Fruit fly (Drosophila melanogaster) whole organism, embryonic: Measurements from ENCODE around the gene CG14676.

ENCODE experiments used
- Atf-2 ChIP-seq: fragments of 200-800 bp; sonication (Bioruptor generic); optimal IDR thresholded peaks from 2 replicates; lab custom pipeline; 2016; ENCODE audit warnings: missing biosample characterization, missing genetic modification characterization
- BEAF-32 ChIP-seq: fragments of 200-800 bp; sonication (Bioruptor generic); optimal IDR thresholded peaks from 3 replicates; lab custom pipeline; 2017; ENCODE audit warnings: missing biosample characterization, missing genetic modification characterization, mild to moderate bottlenecking, moderate library complexity, missing genetic modification reagents
- Bdp1 ChIP-seq: fragments of 200-800 bp; sonication (Bioruptor generic); optimal IDR thresholded peaks from 3 replicates; lab custom pipeline; 2016; ENCODE audit warnings: missing biosample characterization, missing genetic modification characterization
- CG10209 ChIP-seq: fragments of 200-800 bp; sonication (Bioruptor generic); optimal IDR thresholded peaks from 3 replicates; lab custom pipeline; 2017; ENCODE audit warnings: missing biosample characterization, mild to moderate bottlenecking, missing genetic modification characterization, missing genetic modification reagents
- CG11247 ChIP-seq: fragments of 200-800 bp; sonication (Bioruptor generic); IDR thresholded peaks from 2 replicates; pipeline ENCODE4 v1.3.6; 2022; ENCODE audit warnings: missing biosample characterization, missing genetic modification characterization
- CG11695 ChIP-seq: fragments of 200-800 bp; sonication (Bioruptor generic); IDR thresholded peaks from 3 replicates; pipeline ENCODE4 v1.3.6; 2022; ENCODE audit warnings: missing biosample characterization, missing genetic modification characterization
- CG11696 ChIP-seq: fragments of 200-800 bp; sonication (Bioruptor generic); IDR thresholded peaks from 2 replicates; pipeline ENCODE4 v1.3.6; 2022; ENCODE audit warnings: missing biosample characterization, missing genetic modification characterization
- CG11723 ChIP-seq: fragments of 200-800 bp; sonication (Bioruptor generic); optimal IDR thresholded peaks from 2 replicates; lab custom pipeline; 2017; ENCODE audit warnings: missing biosample characterization, mild to moderate bottlenecking, missing genetic modification characterization
- CG13296 ChIP-seq: fragments of 200-800 bp; sonication (Bioruptor generic); optimal IDR thresholded peaks from 3 replicates; lab custom pipeline; 2018; ENCODE audit warnings: missing biosample characterization, mild to moderate bottlenecking, missing genetic modification characterization
- CG14667 ChIP-seq: fragments of 200-800 bp; sonication (Bioruptor generic); IDR thresholded peaks from 2 replicates; pipeline ENCODE4 v1.3.6; 2022; ENCODE audit warnings: missing biosample characterization, missing genetic modification characterization
- CG15073 ChIP-seq: fragments of 200-800 bp; sonication (Bioruptor generic); optimal IDR thresholded peaks from 2 replicates; lab custom pipeline; 2016; ENCODE audit warnings: missing biosample characterization, missing genetic modification characterization
- CG1602 ChIP-seq: fragments of 200-800 bp; sonication (Bioruptor generic); optimal IDR thresholded peaks from 3 replicates; lab custom pipeline; 2016; ENCODE audit warnings: missing biosample characterization, missing genetic modification characterization
- CG18599 ChIP-seq: fragments of 200-800 bp; sonication (Bioruptor generic); optimal IDR thresholded peaks from 3 replicates; lab custom pipeline; 2017; ENCODE audit warnings: missing biosample characterization, missing genetic modification characterization, mild to moderate bottlenecking, moderate library complexity, missing genetic modification reagents
- CG31388 ChIP-seq: fragments of 200-800 bp; sonication (Bioruptor generic); optimal IDR thresholded peaks from 2 replicates; lab custom pipeline; 2016; ENCODE audit warnings: missing biosample characterization, missing genetic modification characterization
- CG4617 ChIP-seq: fragments of 200-800 bp; sonication (Bioruptor generic); optimal IDR thresholded peaks from 3 replicates; lab custom pipeline; 2016; ENCODE audit warnings: missing biosample characterization, missing genetic modification characterization, borderline replicate concordance
- CG6175 ChIP-seq: fragments of 200-800 bp; sonication (Bioruptor generic); IDR thresholded peaks from 3 replicates; pipeline ENCODE4 v1.3.6; 2022; ENCODE audit warnings: missing biosample characterization, missing genetic modification characterization
- CG7786 ChIP-seq: fragments of 200-800 bp; sonication (Bioruptor generic); optimal IDR thresholded peaks from 2 replicates; lab custom pipeline; 2016; ENCODE audit warnings: missing biosample characterization, missing genetic modification characterization
- CG8290 ChIP-seq, 3 experiments: fragments of 200-800 bp; sonication (Bioruptor generic); optimal IDR thresholded peaks; 2 replicates each; lab custom pipeline; 2016 to 2019; ENCODE audit warnings: missing biosample characterization in 3 of 3, missing genetic modification characterization in 3 of 3, mild to moderate bottlenecking in 2 of 3, moderate library complexity in 1 of 3
- CG8388 ChIP-seq: fragments of 200-800 bp; sonication (Bioruptor generic); optimal IDR thresholded peaks from 2 replicates; lab custom pipeline; 2019; ENCODE audit warnings: missing biosample characterization, mild to moderate bottlenecking, missing genetic modification characterization, moderate library complexity
- CG9797 ChIP-seq: fragments of 200-800 bp; sonication (Bioruptor generic); optimal IDR thresholded peaks from 3 replicates; lab custom pipeline; 2018; ENCODE audit warnings: missing biosample characterization, mild to moderate bottlenecking, missing genetic modification characterization
- CG9932 ChIP-seq: fragments of 200-800 bp; sonication (Bioruptor generic); IDR thresholded peaks from 2 replicates; pipeline ENCODE4 v1.3.6; 2022; ENCODE audit warnings: missing biosample characterization, missing genetic modification characterization
- ERR ChIP-seq: fragments of 200-800 bp; sonication (Bioruptor generic); optimal IDR thresholded peaks from 2 replicates; lab custom pipeline; 2016; ENCODE audit warnings: missing biosample characterization, missing genetic modification characterization
- Kr ChIP-seq: fragments of 200-800 bp; sonication (Bioruptor generic); optimal IDR thresholded peaks from 2 replicates; lab custom pipeline; 2017; ENCODE audit warnings: missing biosample characterization, mild to moderate bottlenecking, missing genetic modification characterization
- Lhr ChIP-seq: fragments of 200-800 bp; sonication (Bioruptor generic); optimal IDR thresholded peaks from 3 replicates; lab custom pipeline; 2017; ENCODE audit warnings: mild to moderate bottlenecking, missing biosample characterization, missing genetic modification reagents, missing genetic modification characterization
- Med ChIP-seq: fragments of 200-800 bp; sonication (Bioruptor generic); peaks from one replicate; lab custom pipeline; 2016; ENCODE audit warnings: missing biosample characterization, missing genetic modification characterization, mild to moderate bottlenecking, inconsistent platforms, moderate library complexity
- NFAT ChIP-seq: fragments of 200-800 bp; sonication (Bioruptor generic); IDR thresholded peaks from 2 replicates; pipeline ENCODE4 v1.3.6; 2022; ENCODE audit warnings: missing biosample characterization, missing genetic modification characterization
- Nf-YC ChIP-seq: fragments of 200-800 bp; optimal IDR thresholded peaks from 3 replicates; lab custom pipeline; 2019; ENCODE audit warnings: missing biosample characterization, mild to moderate bottlenecking, missing genetic modification characterization, moderate library complexity
- Optix ChIP-seq: fragments of 200-800 bp; sonication (Bioruptor generic); IDR thresholded peaks from 3 replicates; pipeline ENCODE4 v1.3.6; 2022; ENCODE audit warnings: missing biosample characterization, missing genetic modification characterization
- Side ChIP-seq: fragments of 200-800 bp; sonication (Bioruptor generic); optimal IDR thresholded peaks from 2 replicates; lab custom pipeline; 2016; ENCODE audit warnings: missing biosample characterization, missing genetic modification characterization
- Spps ChIP-seq: fragments of 200-800 bp; sonication (Bioruptor generic); optimal IDR thresholded peaks from 2 replicates; lab custom pipeline; 2018; ENCODE audit warnings: missing biosample characterization, mild to moderate bottlenecking, missing genetic modification characterization
- bowl ChIP-seq: fragments of 200-800 bp; sonication (Bioruptor generic); IDR thresholded peaks from 2 replicates; pipeline ENCODE4 v1.3.6; 2022; ENCODE audit warnings: missing biosample characterization, missing genetic modification characterization
- corto ChIP-seq: fragments of 200-800 bp; sonication (Bioruptor generic); optimal IDR thresholded peaks from 2 replicates; lab custom pipeline; 2016; ENCODE audit warnings: missing biosample characterization, mild to moderate bottlenecking, missing genetic modification characterization, moderate library complexity
- crc ChIP-seq: fragments of 200-800 bp; sonication (Bioruptor generic); optimal IDR thresholded peaks from 2 replicates; lab custom pipeline; 2016; ENCODE audit warnings: missing biosample characterization, missing genetic modification characterization
- croc ChIP-seq: fragments of 200-800 bp; sonication (Bioruptor generic); conservative IDR thresholded peaks from 3 replicates; pipeline ENCODE4 v1.3.6; 2022; ENCODE audit warnings: missing biosample characterization, missing genetic modification characterization
- dpn ChIP-seq, 2 experiments: fragments of 200-800 bp; sonication (Bioruptor generic); optimal IDR thresholded peaks; 3 replicates each; lab custom pipeline; 2016; ENCODE audit warnings: missing biosample characterization in 2 of 2, missing genetic modification characterization in 2 of 2
- esg ChIP-seq: fragments of 200-800 bp; sonication (Bioruptor generic); conservative IDR thresholded peaks from 2 replicates; pipeline ENCODE4 v1.3.6; 2022; ENCODE audit warnings: missing biosample characterization, missing genetic modification characterization
- gem ChIP-seq: fragments of 200-800 bp; sonication (Bioruptor generic); optimal IDR thresholded peaks from 2 replicates; lab custom pipeline; 2019; ENCODE audit warnings: missing biosample characterization, mild to moderate bottlenecking, missing genetic modification characterization, moderate library complexity
- h ChIP-seq: fragments of >200 bp; optimal IDR thresholded peaks from 2 replicates; lab custom pipeline; 2017
- ham ChIP-seq: fragments of 200-800 bp; sonication (Bioruptor generic); IDR thresholded peaks from 2 replicates; pipeline ENCODE4 v1.3.6; 2022; ENCODE audit warnings: missing biosample characterization, missing genetic modification characterization
- hb ChIP-seq: fragments of 200-800 bp; sonication (Bioruptor generic); IDR thresholded peaks from 3 replicates; pipeline ENCODE4 v1.3.6; 2022; ENCODE audit warnings: missing biosample characterization, missing genetic modification characterization; ENCODE audit not compliant: partially characterized antibody
- jumu ChIP-seq: fragments of 200-800 bp; sonication (Bioruptor generic); optimal IDR thresholded peaks from 3 replicates; lab custom pipeline; 2016; ENCODE audit warnings: missing biosample characterization, missing genetic modification characterization
- mld ChIP-seq: fragments of 200-800 bp; sonication (Bioruptor generic); IDR thresholded peaks from 3 replicates; pipeline ENCODE4 v1.3.6; 2022; ENCODE audit warnings: missing biosample characterization, missing genetic modification characterization; ENCODE audit not compliant: partially characterized antibody
- nerfin-2 ChIP-seq: fragments of 200-800 bp; sonication (Bioruptor generic); IDR thresholded peaks from 2 replicates; pipeline ENCODE4 v1.3.6; 2022; ENCODE audit warnings: missing biosample characterization, missing genetic modification characterization; ENCODE audit not compliant: partially characterized antibody
- odd ChIP-seq: fragments of 200-800 bp; sonication (Bioruptor generic); optimal IDR thresholded peaks from 2 replicates; lab custom pipeline; 2017; ENCODE audit warnings: missing biosample characterization, mild to moderate bottlenecking, missing genetic modification characterization
- sens-2 ChIP-seq: fragments of 200-800 bp; sonication (Bioruptor generic); IDR thresholded peaks from 2 replicates; pipeline ENCODE4 v1.3.6; 2022; ENCODE audit warnings: missing biosample characterization, missing genetic modification characterization
- shn ChIP-seq: fragments of 200-800 bp; sonication (Bioruptor generic); optimal IDR thresholded peaks from 3 replicates; lab custom pipeline; 2016; ENCODE audit warnings: missing biosample characterization, missing genetic modification characterization
- sr ChIP-seq: fragments of 200-800 bp; sonication (Bioruptor generic); IDR thresholded peaks from 3 replicates; pipeline ENCODE4 v1.3.6; 2022; ENCODE audit warnings: missing biosample characterization, missing genetic modification characterization
- tll ChIP-seq, 2 experiments: fragments of 200-800 bp in 1 of 2; fragments of >200 bp in 1 of 2; sonication (Bioruptor generic) in 1 of 2; optimal IDR thresholded peaks; 2 replicates each; lab custom pipeline; 2017 to 2019; ENCODE audit warnings: missing biosample characterization in 2 of 2, missing genetic modification characterization in 2 of 2, mild to moderate bottlenecking in 1 of 2, moderate library complexity in 1 of 2
- tna ChIP-seq: fragments of 200-800 bp; sonication (Bioruptor generic); IDR thresholded peaks from 2 replicates; pipeline ENCODE4 v1.3.6; 2022; ENCODE audit warnings: missing biosample characterization, missing genetic modification characterization; ENCODE audit not compliant: partially characterized antibody
- ttk ChIP-seq: fragments of 200-800 bp; sonication (Bioruptor generic); IDR thresholded peaks from 2 replicates; pipeline ENCODE4 v2.1.2; 2022; ENCODE audit warnings: missing biosample characterization, missing genetic modification characterization
- z ChIP-seq: fragments of 200-800 bp; sonication (Bioruptor generic); IDR thresholded peaks from 3 replicates; pipeline ENCODE4 v1.3.6; 2022; ENCODE audit warnings: missing biosample characterization, missing genetic modification characterization
- zfh2 ChIP-seq: fragments of 200-800 bp; sonication (Bioruptor generic); optimal IDR thresholded peaks from 2 replicates; lab custom pipeline; 2016; ENCODE audit warnings: missing biosample characterization, missing genetic modification characterization

The CG14676 gene

dm6 chr3R:5856215-5856614, 9.2 kb downstream of the CG14676 start, which contains the start of the genes disp and ECSIT (continued):
- TF ChIP-seq tll (GFP tag; optimal IDR thresholded peaks at IDR 0.05; lab: Kevin White, UChicago) (peak; percentile 32 to 66), dpn (GFP tag; optimal IDR thresholded peaks at IDR 0.05; lab: Kevin White, UChicago) (no peak), ttk (GFP tag; lab: Robert Waterston, UW) (no peak), CG11723 (GFP tag; lab: Kevin White, UChicago) (no peak), hb (GFP tag; lab: Robert Waterston, UW) (no peak), Med (GFP tag; lab: Kevin White, UChicago) (peak; percentile 88), CG9932 (GFP tag; lab: Robert Waterston, UW) (peak; percentile 31), CG8388 (GFP tag; lab: Kevin White, UChicago) (no peak), jumu (GFP tag; lab: Kevin White, UChicago) (peak; percentile 34), CG1602 (GFP tag; lab: Kevin White, UChicago) (peak; percentile 12), CG10209 (GFP tag; lab: Kevin White, UChicago) (peak; percentile 38), z (GFP tag; lab: Robert Waterston, UW) (no peak), Side (no peak), esg (no peak), Optix (no peak), ERR (GFP tag; lab: Kevin White, UChicago) (no peak), CG7786 (GFP tag; lab: Kevin White, UChicago) (peak; percentile 45), tna (GFP tag; lab: Robert Waterston, UW) (no peak), nerfin-2 (GFP tag; lab: Robert Waterston, UW) (no peak), CG18599 (GFP tag; lab: Kevin White, UChicago) (no peak), sens-2 (GFP tag; lab: Robert Waterston, UW) (no peak), CG14667 (no peak), sr (GFP tag; lab: Robert Waterston, UW) (no peak), CG15073 (GFP tag; lab: Kevin White, UChicago) (no peak), mld (GFP tag; lab: Robert Waterston, UW) (no peak), Nf-YC (tag; lab: Kevin White, UChicago) (no peak), corto (no peak), Bdp1 (peak; percentile 19), CG11695 (no peak), CG9797 (GFP tag; lab: Kevin White, UChicago) (peak; percentile 7), Spps (no peak), crc (GFP tag; lab: Kevin White, UChicago) (no peak), Kr (GFP tag; lab: Kevin White, UChicago) (no peak), CG8290 (GFP tag; optimal IDR thresholded peaks at IDR 0.05; lab: Kevin White, UChicago) (peak; percentile 73), CG8290 (tag; optimal IDR thresholded peaks at IDR 0.05; lab: Kevin White, UChicago) (no peak), CG6175 (GFP tag; lab: Robert Waterston, UW) (no peak), CG13296 (GFP tag; lab: Kevin White, UChicago) (no peak), gem (tag; lab: Kevin White, UChicago) (no peak), zfh2 (GFP tag; lab: Kevin White, UChicago) (peak; percentile 57), ham (no peak), CG4617 (GFP tag; lab: Kevin White, UChicago) (peak; percentile 56), BEAF-32 (GFP tag; lab: Kevin White, UChicago) (peak; percentile 47), odd (GFP tag; lab: Kevin White, UChicago) (no peak), CG11696 (GFP tag; lab: Robert Waterston, UW) (no peak), Lhr (GFP tag; lab: Kevin White, UChicago) (peak; percentile 9), bowl (GFP tag; lab: Robert Waterston, UW) (no peak), CG11247 (GFP tag; lab: Robert Waterston, UW) (no peak), Atf-2 (no peak), CG31388 (GFP tag; lab: Kevin White, UChicago) (no peak), NFAT (GFP tag; lab: Robert Waterston, UW) (no peak; the same call in 1 of the 2 replicates), shn (GFP tag; lab: Kevin White, UChicago) (no peak), croc (no peak), h (lab: Kevin White, UChicago) (no peak)
